Fruit fly (Drosophila melanogaster) whole organism, embryonic: ENCODE results near the gene CG13138.

Source experiments
- Abd-B ChIP-seq: fragments of 200-800 bp; sonication (Bioruptor generic); optimal IDR thresholded peaks from 2 replicates; lab custom pipeline; 2018; ENCODE audit warnings: missing biosample characterization, mild to moderate bottlenecking, missing genetic modification characterization, moderate library complexity
- Bteb2 ChIP-seq: fragments of 200-800 bp; sonication (Bioruptor generic); optimal IDR thresholded peaks from 2 replicates; lab custom pipeline; 2016; ENCODE audit warnings: missing biosample characterization, missing genetic modification characterization
- CG11695 ChIP-seq: fragments of 200-800 bp; sonication (Bioruptor generic); IDR thresholded peaks from 3 replicates; pipeline ENCODE4 v1.3.6; 2022; ENCODE audit warnings: missing biosample characterization, missing genetic modification characterization
- CG13287 ChIP-seq: fragments of 200-800 bp; sonication (Bioruptor generic); IDR thresholded peaks from 2 replicates; pipeline ENCODE4 v1.3.6; 2022; ENCODE audit warnings: missing biosample characterization, missing genetic modification characterization; ENCODE audit not compliant: partially characterized antibody
- CG15269 ChIP-seq: fragments of 200-800 bp; sonication (Bioruptor generic); optimal IDR thresholded peaks from 2 replicates; lab custom pipeline; 2018; ENCODE audit warnings: missing biosample characterization, mild to moderate bottlenecking, missing genetic modification characterization, moderate library complexity
- CG15601 ChIP-seq: fragments of 200-800 bp; sonication (Bioruptor generic); optimal IDR thresholded peaks from 3 replicates; lab custom pipeline; 2019; ENCODE audit warnings: missing biosample characterization, mild to moderate bottlenecking, missing genetic modification characterization, moderate library complexity
- CG18619 ChIP-seq: fragments of 200-800 bp; sonication (Bioruptor generic); optimal IDR thresholded peaks from 3 replicates; lab custom pipeline; 2017; ENCODE audit warnings: missing biosample characterization, mild to moderate bottlenecking, missing genetic modification characterization
- CG2116 ChIP-seq: fragments of 200-800 bp; sonication (Bioruptor generic); optimal IDR thresholded peaks from 3 replicates; lab custom pipeline; 2018; ENCODE audit warnings: missing biosample characterization, mild to moderate bottlenecking, missing genetic modification characterization
- CG33213 ChIP-seq: fragments of 200-800 bp; sonication (Bioruptor generic); optimal IDR thresholded peaks from 3 replicates; lab custom pipeline; 2016; ENCODE audit warnings: missing biosample characterization, missing genetic modification characterization
- CG34422 ChIP-seq: fragments of 200-800 bp; sonication (Bioruptor generic); IDR thresholded peaks from 3 replicates; pipeline ENCODE4 v1.3.6; 2022; ENCODE audit warnings: missing biosample characterization, missing genetic modification characterization
- CG4282 ChIP-seq: fragments of 200-800 bp; sonication (Bioruptor generic); optimal IDR thresholded peaks from 2 replicates; lab custom pipeline; 2016; ENCODE audit warnings: missing biosample characterization, missing genetic modification characterization
- CG4617 ChIP-seq: fragments of 200-800 bp; sonication (Bioruptor generic); optimal IDR thresholded peaks from 3 replicates; lab custom pipeline; 2016; ENCODE audit warnings: missing biosample characterization, missing genetic modification characterization, borderline replicate concordance
- CG4707 ChIP-seq: fragments of 200-800 bp; sonication (Bioruptor generic); optimal IDR thresholded peaks from 2 replicates; lab custom pipeline; 2018; ENCODE audit warnings: missing biosample characterization, mild to moderate bottlenecking, missing genetic modification characterization, moderate library complexity
- CG6683 ChIP-seq: fragments of 200-800 bp; sonication (Bioruptor generic); optimal IDR thresholded peaks from 2 replicates; lab custom pipeline; 2017; ENCODE audit warnings: missing biosample characterization, mild to moderate bottlenecking, missing genetic modification characterization, missing genetic modification reagents
- CG6689 ChIP-seq: fragments of 200-800 bp; sonication (Bioruptor generic); IDR thresholded peaks from 2 replicates; pipeline ENCODE4 v1.3.6; 2022; ENCODE audit warnings: missing biosample characterization, missing genetic modification characterization
- CG6765 ChIP-seq: fragments of 200-800 bp; sonication (Bioruptor generic); optimal IDR thresholded peaks from 3 replicates; lab custom pipeline; 2017; ENCODE audit warnings: missing biosample characterization, mild to moderate bottlenecking, missing genetic modification characterization
- CG7928 ChIP-seq: fragments of 200-800 bp; sonication (Bioruptor generic); optimal IDR thresholded peaks from 2 replicates; lab custom pipeline; 2017; ENCODE audit warnings: missing biosample characterization, mild to moderate bottlenecking, missing genetic modification characterization
- CG7987 ChIP-seq: fragments of 200-800 bp; sonication (Bioruptor generic); optimal IDR thresholded peaks from 2 replicates; lab custom pipeline; 2018; ENCODE audit warnings: missing biosample characterization, mild to moderate bottlenecking, missing genetic modification characterization, moderate library complexity
- Ets65A ChIP-seq: fragments of 200-800 bp; sonication (Bioruptor generic); peaks from one replicate; lab custom pipeline; 2016; ENCODE audit warnings: missing biosample characterization, missing genetic modification characterization
- Hr51 ChIP-seq, 2 experiments: fragments of 200-800 bp; sonication (Bioruptor generic); optimal IDR thresholded peaks; 2 replicates in 1 of 2; 3 replicates in 1 of 2; lab custom pipeline; 2016 to 2018; ENCODE audit warnings: missing biosample characterization in 2 of 2, missing genetic modification characterization in 2 of 2, mild to moderate bottlenecking in 1 of 2, moderate library complexity in 1 of 2
- MBD-R2 ChIP-seq: fragments of 200-800 bp; sonication (Bioruptor generic); IDR thresholded peaks from 2 replicates; pipeline ENCODE4 v1.3.6; 2022; ENCODE audit warnings: missing biosample characterization, missing genetic modification characterization
- MESR4 ChIP-seq: fragments of 200-800 bp; sonication (Bioruptor generic); optimal IDR thresholded peaks from 2 replicates; lab custom pipeline; 2018; ENCODE audit warnings: missing biosample characterization, mild to moderate bottlenecking, missing genetic modification characterization, moderate library complexity
- NfI ChIP-seq: fragments of 200-800 bp; sonication (Bioruptor generic); optimal IDR thresholded peaks from 3 replicates; lab custom pipeline; 2018; ENCODE audit warnings: missing biosample characterization, mild to moderate bottlenecking, missing genetic modification characterization, moderate library complexity
- Sry-δ ChIP-seq: fragments of 200-800 bp; sonication (Bioruptor generic); optimal IDR thresholded peaks from 2 replicates; lab custom pipeline; 2016; ENCODE audit warnings: missing biosample characterization, missing genetic modification characterization
- Ssrp ChIP-seq: fragments of 200-800 bp; sonication (Bioruptor generic); optimal IDR thresholded peaks from 2 replicates; lab custom pipeline; 2018; ENCODE audit warnings: missing biosample characterization, mild to moderate bottlenecking, missing genetic modification characterization, moderate library complexity
- TFAM ChIP-seq: fragments of 200-800 bp; sonication (Bioruptor generic); optimal IDR thresholded peaks from 2 replicates; lab custom pipeline; 2017; ENCODE audit warnings: missing biosample characterization, missing genetic modification characterization, inconsistent platforms
- YL-1 ChIP-seq: fragments of 200-800 bp; sonication (Bioruptor generic); optimal IDR thresholded peaks from 3 replicates; lab custom pipeline; 2017; ENCODE audit warnings: missing biosample characterization, mild to moderate bottlenecking, missing genetic modification characterization
- abd-A ChIP-seq: fragments of 200-800 bp; sonication (Bioruptor generic); optimal IDR thresholded peaks from 3 replicates; lab custom pipeline; 2019; ENCODE audit warnings: missing biosample characterization, mild to moderate bottlenecking, missing genetic modification characterization, moderate library complexity
- az2 ChIP-seq: fragments of 200-800 bp; sonication (Bioruptor generic); optimal IDR thresholded peaks from 3 replicates; lab custom pipeline; 2016; ENCODE audit warnings: missing biosample characterization, missing genetic modification characterization
- caup ChIP-seq: fragments of 200-800 bp; sonication (Bioruptor generic); optimal IDR thresholded peaks from 3 replicates; lab custom pipeline; 2017; ENCODE audit warnings: missing biosample characterization, mild to moderate bottlenecking, missing genetic modification characterization, moderate library complexity; ENCODE audit not compliant: severe bottlenecking
- crc ChIP-seq: fragments of 200-800 bp; sonication (Bioruptor generic); optimal IDR thresholded peaks from 2 replicates; lab custom pipeline; 2016; ENCODE audit warnings: missing biosample characterization, missing genetic modification characterization
- croc ChIP-seq: fragments of 200-800 bp; sonication (Bioruptor generic); conservative IDR thresholded peaks from 3 replicates; pipeline ENCODE4 v1.3.6; 2022; ENCODE audit warnings: missing biosample characterization, missing genetic modification characterization
- crp ChIP-seq, 2 experiments: fragments of 200-800 bp; sonication (Bioruptor generic); optimal IDR thresholded peaks; 2 replicates in 1 of 2; 3 replicates in 1 of 2; lab custom pipeline; 2017; ENCODE audit warnings: missing biosample characterization in 2 of 2, missing genetic modification characterization in 2 of 2, mild to moderate bottlenecking in 1 of 2, moderate library complexity in 1 of 2
- danr ChIP-seq: fragments of 200-800 bp; sonication (Bioruptor generic); IDR thresholded peaks from 2 replicates; pipeline ENCODE4 v1.3.6; 2022; ENCODE audit warnings: missing biosample characterization, missing genetic modification characterization
- dimm ChIP-seq: fragments of 200-800 bp; sonication (Bioruptor generic); IDR thresholded peaks from 2 replicates; pipeline ENCODE4 v1.3.6; 2022; ENCODE audit warnings: missing biosample characterization, missing genetic modification characterization
- dm ChIP-seq: fragments of 200-800 bp; sonication (Bioruptor generic); optimal IDR thresholded peaks from 3 replicates; lab custom pipeline; 2016; ENCODE audit warnings: missing biosample characterization, missing genetic modification characterization
- dpn ChIP-seq, 2 experiments: fragments of 200-800 bp; sonication (Bioruptor generic); optimal IDR thresholded peaks; 3 replicates each; lab custom pipeline; 2016; ENCODE audit warnings: missing biosample characterization in 2 of 2, missing genetic modification characterization in 2 of 2
- eve ChIP-seq, 2 experiments: fragments of >200 bp; optimal IDR thresholded peaks; 2 replicates each; lab custom pipeline; 2017; ENCODE audit warnings: missing biosample characterization in 2 of 2, missing genetic modification characterization in 2 of 2
- hbn ChIP-seq: fragments of 200-800 bp; sonication (Bioruptor generic); IDR thresholded peaks from 2 replicates; pipeline ENCODE4 v1.3.6; 2022; ENCODE audit warnings: missing biosample characterization, missing genetic modification characterization; ENCODE audit not compliant: partially characterized antibody
- jing ChIP-seq: fragments of 200-800 bp; sonication (Bioruptor generic); optimal IDR thresholded peaks from 2 replicates; lab custom pipeline; 2018; ENCODE audit warnings: missing biosample characterization, mild to moderate bottlenecking, missing genetic modification characterization
- lbe ChIP-seq: fragments of 200-800 bp; sonication (Bioruptor generic); optimal IDR thresholded peaks from 2 replicates; lab custom pipeline; 2016; ENCODE audit warnings: missing biosample characterization, mild to moderate bottlenecking, missing genetic modification characterization
- luna ChIP-seq: fragments of 200-800 bp; sonication (Bioruptor generic); optimal IDR thresholded peaks from 2 replicates; lab custom pipeline; 2016; ENCODE audit warnings: missing biosample characterization, missing genetic modification characterization
- odd ChIP-seq: fragments of 200-800 bp; sonication (Bioruptor generic); optimal IDR thresholded peaks from 2 replicates; lab custom pipeline; 2017; ENCODE audit warnings: missing biosample characterization, mild to moderate bottlenecking, missing genetic modification characterization
- pan ChIP-seq, 4 experiments: fragments of >200 bp in 3 of 4; fragments of 200-800 bp in 1 of 4; sonication (Bioruptor generic) in 1 of 4; optimal IDR thresholded peaks in 3 of 4; IDR thresholded peaks in 1 of 4; 2 replicates each; pipeline versions ENCODE4 v1.3.6 to Lab custom; 2017 to 2022; ENCODE audit warnings: missing biosample characterization in 2 of 4, missing genetic modification characterization in 2 of 4, mixed read lengths in 1 of 4
- pfk ChIP-seq: fragments of 200-800 bp; sonication (Bioruptor generic); optimal IDR thresholded peaks from 2 replicates; lab custom pipeline; 2018; ENCODE audit warnings: missing biosample characterization, mild to moderate bottlenecking, missing genetic modification characterization, moderate library complexity
- phol ChIP-seq: fragments of 200-800 bp; sonication (Bioruptor generic); optimal IDR thresholded peaks from 3 replicates; lab custom pipeline; 2018; ENCODE audit warnings: missing biosample characterization, mild to moderate bottlenecking, missing genetic modification characterization, moderate library complexity
- pzg ChIP-seq: fragments of 200-800 bp; sonication (Bioruptor generic); optimal IDR thresholded peaks from 3 replicates; lab custom pipeline; 2018; ENCODE audit warnings: missing biosample characterization, mild to moderate bottlenecking, missing genetic modification characterization, moderate library complexity
- row ChIP-seq: fragments of 200-800 bp; sonication (Bioruptor generic); IDR thresholded peaks from 3 replicates; pipeline ENCODE4 v1.3.6; 2022; ENCODE audit warnings: missing biosample characterization, missing genetic modification characterization
- ssp ChIP-seq: fragments of 200-800 bp; sonication (Bioruptor generic); IDR thresholded peaks from 2 replicates; pipeline ENCODE4 v1.3.6; 2022; ENCODE audit warnings: missing biosample characterization, missing genetic modification characterization
- trem ChIP-seq: fragments of 200-800 bp; optimal IDR thresholded peaks from 3 replicates; lab custom pipeline; 2019; ENCODE audit warnings: missing biosample characterization, mild to moderate bottlenecking, missing genetic modification characterization, moderate library complexity

The CG13138 gene

DNA sequence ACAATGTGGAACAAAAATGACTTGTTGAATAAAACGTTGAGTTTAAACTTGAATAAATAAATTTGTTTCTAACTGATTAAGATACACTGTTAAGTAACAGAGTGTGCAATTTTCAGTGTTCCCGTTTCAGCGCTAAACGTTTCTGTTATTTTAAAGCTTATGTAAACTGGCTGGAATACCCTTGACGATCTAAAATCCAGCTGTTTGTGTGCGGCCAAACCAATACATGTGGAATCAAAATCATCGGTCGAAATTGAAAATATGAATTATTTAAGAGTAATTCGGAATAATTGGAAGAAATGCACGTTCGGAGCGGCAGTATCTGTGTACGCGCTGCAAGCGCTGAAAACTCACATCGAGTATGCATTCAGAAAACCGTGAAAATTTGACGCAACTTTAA, 32.0 kb downstream of the CG13138 start, which contains the start of gene Mulk (continued):
- TF ChIP-seq pfk (GFP tag; lab: Kevin White, UChicago) (peak; percentile 91), Ssrp (tag; lab: Kevin White, UChicago) (no peak), MESR4 (GFP tag; lab: Kevin White, UChicago) (peak; percentile 23), TFAM (GFP tag; lab: Kevin White, UChicago) (no peak), dimm (no peak), CG15601 (tag; lab: Kevin White, UChicago) (no peak), eve (GFP tag; optimal IDR thresholded peaks at IDR 0.05; lab: Kevin White, UChicago) (peak in 1 of 2 experiments; percentile 40), croc (GFP tag; lab: Robert Waterston, UW) (no peak), CG13287 (GFP tag; lab: Robert Waterston, UW) (no peak), crc (GFP tag; lab: Kevin White, UChicago) (no peak), CG6689 (GFP tag; lab: Robert Waterston, UW) (no peak), Bteb2 (GFP tag; lab: Kevin White, UChicago) (no peak), hbn (GFP tag; lab: Robert Waterston, UW) (peak; percentile 36; the same call in 1 of the 2 replicates), ssp (no peak), dm (GFP tag; lab: Kevin White, UChicago) (peak; percentile 19), crp (GFP tag; optimal IDR thresholded peaks at IDR 0.05; lab: Kevin White, UChicago) (peak; percentile 0 to 84), CG2116 (GFP tag; lab: Kevin White, UChicago) (no peak), dpn (GFP tag; optimal IDR thresholded peaks at IDR 0.05; lab: Kevin White, UChicago) (no peak), CG6683 (no peak), danr (no peak), caup (GFP tag; lab: Kevin White, UChicago) (no peak), NfI (no peak), odd (GFP tag; lab: Kevin White, UChicago) (no peak), Sry-δ (no peak), row (GFP tag; lab: Robert Waterston, UW) (peak; percentile 14; the same call in 1 of the 3 replicates), trem (tag; lab: Kevin White, UChicago) (no peak), phol (tag; lab: Kevin White, UChicago) (no peak), CG15269 (tag; lab: Kevin White, UChicago) (no peak), lbe (GFP tag; lab: Kevin White, UChicago) (no peak), CG6765 (GFP tag; lab: Kevin White, UChicago) (no peak), pzg (GFP tag; lab: Kevin White, UChicago) (peak; percentile 31), MBD-R2 (GFP tag; lab: Robert Waterston, UW) (peak; percentile 76), Abd-B (no peak), CG4282 (GFP tag; lab: Kevin White, UChicago) (no peak), CG11695 (GFP tag; lab: Robert Waterston, UW) (no peak), abd-A (tag; lab: Kevin White, UChicago) (no peak), CG33213 (no peak), Ets65A (GFP tag; lab: Kevin White, UChicago) (no peak), az2 (GFP tag; lab: Kevin White, UChicago) (no peak), CG7928 (GFP tag; lab: Kevin White, UChicago) (no peak), CG4617 (GFP tag; lab: Kevin White, UChicago) (peak; percentile 5), jing (GFP tag; lab: Kevin White, UChicago) (no peak), CG4707 (no peak), YL-1 (GFP tag; lab: Kevin White, UChicago) (peak; percentile 29), CG18619 (GFP tag; lab: Kevin White, UChicago) (no peak), CG7987 (no peak), luna (no peak), CG34422 (GFP tag; lab: Robert Waterston, UW) (0 out of 3 replicates have a peak, but pooled peaks have one; percentile 11), Hr51 (GFP tag; optimal IDR thresholded peaks at IDR 0.05; lab: Kevin White, UChicago) (no peak), pan (optimal IDR thresholded peaks at IDR 0.05; lab: Kevin White, UChicago) (no peak), pan (GFP tag; optimal IDR thresholded peaks at IDR 0.05 in 1 of 2, IDR thresholded peaks at IDR 0.05 in 1 of 2) (no peak)
